Worm (Caenorhabditis elegans) whole organism, midembryonic: Measurements from ENCODE around the gene nep-15.

ENCODE experiments used
- T22C8.4 ChIP-seq: fragments of 200-800 bp; sonication (Bioruptor generic); IDR thresholded peaks from 2 replicates; pipeline ENCODE4 v1.3.6; 2022; ENCODE audit warnings: missing genetic modification characterization, missing compliant biosample characterization
- cog-1 ChIP-seq: sonication (generic microtip); optimal IDR thresholded peaks from 2 replicates; lab custom pipeline; 2016; ENCODE audit warnings: missing genetic modification characterization, missing compliant biosample characterization
- flt-1 ChIP-seq: fragments of 200-800 bp; sonication (Bioruptor generic); IDR thresholded peaks from 2 replicates; pipeline ENCODE4 v1.3.6; 2022; ENCODE audit warnings: missing genetic modification characterization, missing compliant biosample characterization
- med-1 ChIP-seq: sonication (generic microtip); optimal IDR thresholded peaks from 2 replicates; lab custom pipeline; 2017; ENCODE audit warnings: missing genetic modification characterization, mild to moderate bottlenecking, missing compliant biosample characterization, antibody characterized with exemption, missing genetic modification reagents; ENCODE audit not compliant: insufficient read depth
- ref-1 ChIP-seq: fragments of 200-800 bp; sonication (Bioruptor generic); conservative IDR thresholded peaks from 2 replicates; pipeline ENCODE4 v1.3.6; 2022; ENCODE audit warnings: missing genetic modification reagents, missing genetic modification characterization, missing compliant biosample characterization
- ztf-23 ChIP-seq: fragments of 200-800 bp; sonication (Bioruptor generic); IDR thresholded peaks from 2 replicates; pipeline ENCODE4 v1.3.6; 2022; ENCODE audit warnings: missing genetic modification reagents, missing genetic modification characterization, missing compliant biosample characterization
- ztf-29 ChIP-seq: fragments of 200-800 bp; sonication (Bioruptor generic); IDR thresholded peaks from 2 replicates; pipeline ENCODE4 v1.3.6; 2022; ENCODE audit warnings: missing genetic modification reagents, missing genetic modification characterization, missing compliant biosample characterization

ce11 chrX:8323371-8323770 lies 48.6 kb upstream of the nep-15 start, which contains the start of gene R09F10.1:
- TF ChIP-seq ztf-23 (GFP tag; lab: Robert Waterston, UW) (no peak), cog-1 (tag; lab: Kevin White, UChicago) (no peak), T22C8.4 (GFP tag; lab: Robert Waterston, UW) (no peak), med-1 (no peak), ztf-29 (GFP tag; lab: Robert Waterston, UW) (no peak), flt-1 (GFP tag; lab: Robert Waterston, UW) (no peak), ref-1 (GFP tag; lab: Robert Waterston, UW) (no peak)
